Fruit fly (Drosophila melanogaster) whole organism, wandering third instar larva: ENCODE measurements around the gene Gagr.

Experiments used
- CG9705 ChIP-seq: fragments of 200-800 bp; sonication (Bioruptor generic); optimal IDR thresholded peaks from 2 replicates; lab custom pipeline; 2018; ENCODE audit warnings: missing biosample characterization, mild to moderate bottlenecking, missing genetic modification characterization
- Hnf4 ChIP-seq: fragments of 200-800 bp; sonication (Bioruptor generic); optimal IDR thresholded peaks from 2 replicates; lab custom pipeline; 2016; ENCODE audit warnings: missing biosample characterization, mild to moderate bottlenecking, missing genetic modification characterization
- Hr78 ChIP-seq: fragments of >200 bp; optimal IDR thresholded peaks from 2 replicates; lab custom pipeline; 2017; ENCODE audit warnings: missing biosample characterization, missing genetic modification characterization
- Hr83 ChIP-seq: fragments of 200-300 bp; sonication (Bioruptor generic); optimal IDR thresholded peaks from 2 replicates; lab custom pipeline; 2016; ENCODE audit warnings: missing biosample characterization, mild to moderate bottlenecking, missing genetic modification characterization, moderate library complexity; ENCODE audit not compliant: poor library complexity, severe bottlenecking
- Myc ChIP-seq: fragments of >200 bp; optimal IDR thresholded peaks from 2 replicates; lab custom pipeline; 2017
- OdsH ChIP-seq: fragments of 200-800 bp; sonication (Bioruptor generic); optimal IDR thresholded peaks from 2 replicates; lab custom pipeline; 2016; ENCODE audit warnings: missing biosample characterization, mild to moderate bottlenecking, missing genetic modification characterization
- Rel ChIP-seq, 2 experiments: fragments of 200-800 bp; sonication (Bioruptor generic) in 1 of 2; optimal IDR thresholded peaks; 2 replicates in 1 of 2; 3 replicates in 1 of 2; lab custom pipeline; 2016 to 2019; ENCODE audit warnings: mild to moderate bottlenecking in 2 of 2, missing biosample characterization in 2 of 2, missing genetic modification characterization in 2 of 2, moderate library complexity in 1 of 2
- dl ChIP-seq, 2 experiments: fragments of 175-275, 200-275 bp in 1 of 2; fragments of 200-275 bp in 1 of 2; sonication (Bioruptor generic); optimal IDR thresholded peaks; lab custom pipeline; 2018; ENCODE audit warnings: mild to moderate bottlenecking in 2 of 2, missing biosample characterization in 2 of 2, missing genetic modification characterization in 2 of 2, moderate library complexity in 2 of 2; ENCODE audit not compliant: partially characterized antibody in 2 of 2, insufficient read depth in 1 of 2
- h ChIP-seq: fragments of 200-800 bp; sonication (Bioruptor generic); optimal IDR thresholded peaks from 3 replicates; lab custom pipeline; 2016; ENCODE audit warnings: missing biosample characterization, mild to moderate bottlenecking, missing genetic modification characterization
- pan ChIP-seq: fragments of >200 bp; optimal IDR thresholded peaks from 2 replicates; lab custom pipeline; 2017
- psq ChIP-seq: fragments of 200-800 bp; sonication (Bioruptor generic); optimal IDR thresholded peaks from 3 replicates; lab custom pipeline; 2017; ENCODE audit warnings: missing biosample characterization, mild to moderate bottlenecking, missing genetic modification characterization, moderate library complexity
- sv ChIP-seq: fragments of 200-800 bp; sonication (Bioruptor generic); optimal IDR thresholded peaks from 3 replicates; lab custom pipeline; 2016; ENCODE audit warnings: missing biosample characterization, missing genetic modification characterization
- usp ChIP-seq: fragments of >200 bp; optimal IDR thresholded peaks from 2 replicates; lab custom pipeline; 2017; ENCODE audit warnings: missing biosample characterization, missing genetic modification characterization

DNA sequence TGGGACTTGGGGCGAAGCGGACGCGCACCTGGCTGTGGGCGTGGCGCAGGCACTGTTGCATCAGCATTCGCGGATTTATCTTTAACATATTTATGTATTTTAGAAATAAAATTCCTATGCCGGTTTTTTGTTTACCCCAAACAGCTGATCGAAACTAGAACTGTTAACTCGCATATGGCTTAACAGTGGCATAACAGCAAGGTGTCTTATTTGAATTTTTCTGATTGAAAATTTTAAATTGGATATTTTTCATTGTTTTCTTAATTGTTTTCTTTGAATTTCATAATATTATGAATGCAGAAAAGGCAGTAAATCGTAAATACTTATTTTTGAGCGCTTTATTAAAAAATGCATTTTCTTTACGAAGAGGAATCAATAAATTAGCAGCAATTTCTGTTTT is 22.6 kb downstream of the Gagr start, which contains the start of gene GluRS-m:
- no peak for TF ChIP-seq dl (GFP tag; optimal IDR thresholded peaks at IDR 0.05; lab: Kevin White, UChicago; ENCODE audit: insufficient read depth in 1 of 2, partially characterized antibody in 2 of 2)
- TF ChIP-seq Hr83 (GFP tag; lab: Kevin White, UChicago) = no peak
- TF ChIP-seq Hr78 (GFP tag; lab: Kevin White, UChicago) = no peak
- no peak for TF ChIP-seq pan (lab: Kevin White, UChicago)
- no peak for TF ChIP-seq h (GFP tag; lab: Kevin White, UChicago)
- TF ChIP-seq psq (GFP tag; lab: Kevin White, UChicago) = no peak
- TF ChIP-seq OdsH (GFP tag; lab: Kevin White, UChicago) = no peak
- TF ChIP-seq CG9705 (GFP tag; lab: Kevin White, UChicago) = no peak
- TF ChIP-seq Rel (GFP tag; optimal IDR thresholded peaks at IDR 0.05; lab: Kevin White, UChicago) = no peak
- TF ChIP-seq Rel (tag; optimal IDR thresholded peaks at IDR 0.05; lab: Kevin White, UChicago) = no peak
- TF ChIP-seq usp (GFP tag; lab: Kevin White, UChicago) = no peak
- TF ChIP-seq Myc (lab: Kevin White, UChicago) = no peak
- TF ChIP-seq Hnf4 (GFP tag; lab: Kevin White, UChicago) = no peak
- TF ChIP-seq sv = no peak
